Worm (Caenorhabditis elegans) whole organism, L4 larva: ENCODE data around the gene Y77E11A.23.
A peak's percentile ranks its signal among the peaks of the same experiment; 100 is the strongest.

Experiments used
- F37D6.2 ChIP-seq: sonication (generic microtip); optimal IDR thresholded peaks from 2 replicates; lab custom pipeline; 2016; ENCODE audit warnings: mild to moderate bottlenecking, missing genetic modification characterization, missing compliant biosample characterization
- Y105C5A.15 ChIP-seq: fragments of 200-800 bp; sonication (Bioruptor generic); IDR thresholded peaks from 2 replicates; pipeline ENCODE4 v1.3.6; 2022; ENCODE audit warnings: missing genetic modification characterization, missing compliant biosample characterization
- ZK546.5 ChIP-seq, 2 experiments: sonication (generic microtip); optimal IDR thresholded peaks; 2 replicates each; lab custom pipeline; 2017; ENCODE audit warnings: missing biosample characterization in 2 of 2, missing genetic modification characterization in 2 of 2
- aha-1 ChIP-seq: fragments of 150-350 bp; peaks from one replicate; lab custom pipeline; 2014; ENCODE audit warnings: missing biosample characterization, missing genetic modification characterization
- arid-1 ChIP-seq: fragments of 200-800 bp; sonication (Bioruptor generic); conservative IDR thresholded peaks from 2 replicates; pipeline ENCODE4 v1.3.6; 2022; ENCODE audit warnings: missing genetic modification reagents, missing genetic modification characterization, missing compliant biosample characterization
- attf-4 ChIP-seq: sonication (generic microtip); optimal IDR thresholded peaks from 3 replicates; lab custom pipeline; 2017; ENCODE audit warnings: missing biosample characterization, missing genetic modification characterization
- ceh-44 ChIP-seq: fragments of 200-800 bp; sonication (Bioruptor generic); IDR thresholded peaks from 2 replicates; pipeline ENCODE4 v1.3.6; 2022; ENCODE audit warnings: missing genetic modification reagents, missing genetic modification characterization, missing compliant biosample characterization
- ceh-82 ChIP-seq: sonication (generic microtip); optimal IDR thresholded peaks from 2 replicates; lab custom pipeline; 2017; ENCODE audit warnings: missing biosample characterization, missing genetic modification characterization
- daf-16 ChIP-seq, 3 experiments: sonication (generic microtip); optimal IDR thresholded peaks; 2 replicates each; lab custom pipeline; 2016 to 2017; ENCODE audit warnings: missing genetic modification characterization in 3 of 3, missing genetic modification reagents in 3 of 3, mild to moderate bottlenecking in 2 of 3, missing compliant biosample characterization in 2 of 3, missing biosample characterization in 1 of 3, moderate library complexity in 1 of 3
- daf-8 ChIP-seq: fragments of 200-800 bp; sonication (Bioruptor generic); IDR thresholded peaks from 2 replicates; pipeline ENCODE4 v1.3.6; 2022; ENCODE audit warnings: missing genetic modification characterization, missing compliant biosample characterization
- dmd-6 ChIP-seq: fragments of 200-800 bp; sonication (Bioruptor generic); IDR thresholded peaks from 2 replicates; pipeline ENCODE4 v1.3.6; 2022; ENCODE audit warnings: missing genetic modification reagents, missing genetic modification characterization, missing compliant biosample characterization
- dpl-1 ChIP-seq: fragments of 150-350 bp; optimal IDR thresholded peaks from 2 replicates; lab custom pipeline; 2014; ENCODE audit warnings: missing biosample characterization, missing genetic modification reagents, missing genetic modification characterization
- dve-1 ChIP-seq: sonication (generic microtip); optimal IDR thresholded peaks from 2 replicates; lab custom pipeline; 2017; ENCODE audit warnings: antibody characterized with exemption, mild to moderate bottlenecking, missing genetic modification characterization, missing compliant biosample characterization; ENCODE audit not compliant: insufficient read depth
- egl-43 ChIP-seq: fragments of 200-800 bp; sonication (Bioruptor generic); IDR thresholded peaks from 2 replicates; pipeline ENCODE4 v1.3.6; 2022; ENCODE audit warnings: missing genetic modification reagents, missing genetic modification characterization, missing compliant biosample characterization
- hlh-11 ChIP-seq: fragments of 200-800 bp; sonication (Bioruptor generic); optimal IDR thresholded peaks from 2 replicates; lab custom pipeline; 2018; ENCODE audit warnings: mild to moderate bottlenecking, missing genetic modification characterization, missing compliant biosample characterization
- hlh-30 ChIP-seq: sonication (generic microtip); optimal IDR thresholded peaks from 2 replicates; lab custom pipeline; 2017; ENCODE audit warnings: antibody characterized with exemption, mild to moderate bottlenecking, missing genetic modification characterization, missing compliant biosample characterization; ENCODE audit not compliant: insufficient read depth
- lin-13 ChIP-seq: fragments of 150-350 bp; optimal IDR thresholded peaks from 2 replicates; lab custom pipeline; 2014; ENCODE audit warnings: missing biosample characterization, missing genetic modification reagents, missing genetic modification characterization
- lin-38 ChIP-seq: fragments of 200-800 bp; sonication (Bioruptor generic); IDR thresholded peaks from 2 replicates; pipeline ENCODE4 v1.3.6; 2022; ENCODE audit warnings: missing genetic modification reagents, missing genetic modification characterization, missing compliant biosample characterization
- lin-39 ChIP-seq: fragments of 150-350 bp; optimal IDR thresholded peaks from 2 replicates; lab custom pipeline; 2014; ENCODE audit warnings: missing biosample characterization, missing genetic modification reagents, missing genetic modification characterization
- lir-3 ChIP-seq: sonication (generic microtip); optimal IDR thresholded peaks from 2 replicates; lab custom pipeline; 2016; ENCODE audit warnings: mild to moderate bottlenecking, missing genetic modification characterization, missing compliant biosample characterization
- lsy-2 ChIP-seq, 2 experiments: fragments of 150-350 bp in 1 of 2; sonication (generic microtip) in 1 of 2; optimal IDR thresholded peaks; 2 replicates each; lab custom pipeline; 2014 to 2017; ENCODE audit warnings: missing biosample characterization in 2 of 2, missing genetic modification characterization in 2 of 2
- madf-9 ChIP-seq: fragments of 200-800 bp; sonication (Bioruptor generic); conservative IDR thresholded peaks from 2 replicates; pipeline ENCODE4 v1.3.6; 2022; ENCODE audit warnings: missing genetic modification reagents, missing genetic modification characterization, missing compliant biosample characterization
- mdl-1 ChIP-seq, 2 experiments: fragments of 150-350 bp in 1 of 2; sonication (generic microtip) in 1 of 2; optimal IDR thresholded peaks; 2 replicates each; lab custom pipeline; 2014 to 2017; ENCODE audit warnings: missing biosample characterization in 2 of 2, missing genetic modification characterization in 2 of 2
- mdt-29 ChIP-seq: fragments of 200-800 bp; sonication (Bioruptor generic); IDR thresholded peaks from 2 replicates; pipeline ENCODE4 v1.3.6; 2022; ENCODE audit warnings: missing genetic modification reagents, missing genetic modification characterization, missing compliant biosample characterization
- mep-1 ChIP-seq: fragments of 150-350 bp; sonication (generic microtip); optimal IDR thresholded peaks from 3 replicates; lab custom pipeline; 2014; ENCODE audit warnings: missing biosample characterization, missing genetic modification characterization
- mes-2 ChIP-seq: sonication (generic microtip); optimal IDR thresholded peaks from 2 replicates; lab custom pipeline; 2016; ENCODE audit warnings: missing genotype, mild to moderate bottlenecking, missing genetic modification characterization, missing compliant biosample characterization; ENCODE audit not compliant: poor library complexity, severe bottlenecking
- mxl-2 ChIP-seq: fragments of 200-800 bp; sonication (Bioruptor generic); conservative IDR thresholded peaks from 2 replicates; pipeline ENCODE4 v1.3.6; 2022; ENCODE audit warnings: missing genetic modification reagents, missing genetic modification characterization, missing compliant biosample characterization
- mxl-3 ChIP-seq: fragments of 200-800 bp; sonication (Bioruptor generic); optimal IDR thresholded peaks from 2 replicates; lab custom pipeline; 2018; ENCODE audit warnings: mild to moderate bottlenecking, missing genetic modification characterization, missing compliant biosample characterization
- nhr-102 ChIP-seq: sonication (generic microtip); optimal IDR thresholded peaks from 2 replicates; lab custom pipeline; 2016; ENCODE audit warnings: mild to moderate bottlenecking, missing genetic modification characterization, moderate library complexity, missing compliant biosample characterization
- nhr-25 ChIP-seq: sonication (generic microtip); optimal IDR thresholded peaks from 2 replicates; lab custom pipeline; 2017; ENCODE audit warnings: missing genetic modification characterization, mild to moderate bottlenecking, missing compliant biosample characterization, antibody characterized with exemption, moderate library complexity, borderline replicate concordance; ENCODE audit not compliant: insufficient read depth
- nhr-28 ChIP-seq: fragments of 150-350 bp; optimal IDR thresholded peaks from 2 replicates; lab custom pipeline; 2014; ENCODE audit warnings: missing biosample characterization, missing genetic modification characterization
- nhr-42 ChIP-seq: fragments of 200-800 bp; sonication (Bioruptor generic); IDR thresholded peaks from 2 replicates; pipeline ENCODE4 v1.3.6; 2022; ENCODE audit warnings: missing genetic modification characterization, missing compliant biosample characterization
- nhr-6 ChIP-seq: fragments of 150-350 bp; optimal IDR thresholded peaks from 2 replicates; lab custom pipeline; 2014; ENCODE audit warnings: missing biosample characterization, missing genetic modification characterization
- nhr-77 ChIP-seq: fragments of 150-350 bp; optimal IDR thresholded peaks from 2 replicates; lab custom pipeline; 2014; ENCODE audit warnings: missing biosample characterization, missing genetic modification characterization
- pha-4 ChIP-seq, 2 experiments: fragments of 150-350 bp in 1 of 2; fragments of 200-800 bp in 1 of 2; sonication (Bioruptor generic) in 1 of 2; IDR thresholded peaks in 1 of 2; optimal IDR thresholded peaks in 1 of 2; 2 replicates each; pipeline versions ENCODE4 v1.3.6 to Lab custom; 2014 to 2022; ENCODE audit warnings: missing genetic modification characterization in 2 of 2, missing genetic modification reagents in 2 of 2, missing biosample characterization in 1 of 2, missing compliant biosample characterization in 1 of 2
- pqm-1 ChIP-seq: sonication (generic microtip); optimal IDR thresholded peaks from 2 replicates; lab custom pipeline; 2017; ENCODE audit warnings: missing biosample characterization, missing genetic modification characterization
- set-16 ChIP-seq: fragments of 200-800 bp; sonication (Bioruptor generic); IDR thresholded peaks from 2 replicates; pipeline ENCODE4 v1.3.6; 2022; ENCODE audit warnings: missing genetic modification reagents, missing genetic modification characterization, missing compliant biosample characterization
- skn-1 ChIP-seq: fragments of 150-350 bp; optimal IDR thresholded peaks from 2 replicates; lab custom pipeline; 2014; ENCODE audit warnings: missing biosample characterization, missing genetic modification characterization
- snpc-4 ChIP-seq: fragments of 150-350 bp; optimal IDR thresholded peaks from 2 replicates; lab custom pipeline; 2014; ENCODE audit warnings: missing biosample characterization, missing genetic modification characterization
- spr-3 ChIP-seq: fragments of 200-800 bp; sonication (Bioruptor generic); optimal IDR thresholded peaks from 2 replicates; lab custom pipeline; 2018; ENCODE audit warnings: mild to moderate bottlenecking, missing genetic modification characterization, missing compliant biosample characterization
- unc-62 ChIP-seq, 3 experiments: fragments of 150-350 bp in 1 of 3; sonication (generic microtip); optimal IDR thresholded peaks in 2 of 3; peaks in 1 of 3; 1 replicate in 1 of 3; 2 replicates in 2 of 3; lab custom pipeline; 2014 to 2017; ENCODE audit warnings: missing biosample characterization in 3 of 3, missing genetic modification characterization in 3 of 3, missing genetic modification reagents in 3 of 3, missing genotype in 1 of 3
- zfp-3 ChIP-seq: fragments of 200-800 bp; sonication (Bioruptor generic); conservative IDR thresholded peaks from 2 replicates; pipeline ENCODE4 v1.3.6; 2022; ENCODE audit warnings: missing genetic modification reagents, missing genetic modification characterization, missing compliant biosample characterization

Y77E11A.23 gene

ce11 chrIV:1459419-1459818 lies 29.3 kb upstream of the Y77E11A.23 start (continued):
- 0 out of 2 replicates have a peak, but pooled peaks have one; percentile 8 for TF ChIP-seq mxl-2 (GFP tag; lab: Robert Waterston, UW)
- 0 out of 2 replicates have a peak, but pooled peaks have one; percentile 14 for TF ChIP-seq dmd-6
- TF ChIP-seq lin-39: no peak
- no peak for TF ChIP-seq attf-4
- no peak for TF ChIP-seq nhr-42
- peak; percentile 75 for TF ChIP-seq zfp-3
- TF ChIP-seq Y105C5A.15 (GFP tag; lab: Robert Waterston, UW): 0 out of 2 replicates have a peak, but pooled peaks have one; percentile 35
- TF ChIP-seq mep-1 (tag; lab: Kevin White, UChicago): peak; percentile 18
- TF ChIP-seq spr-3 (GFP tag; lab: Kevin White, UChicago): no peak
- TF ChIP-seq ZK546.5 (tag; optimal IDR thresholded peaks at IDR 0.05; lab: Kevin White, UChicago): no peak
- TF ChIP-seq lin-13: peak; percentile 63
- 0 out of 2 replicates have a peak, but pooled peaks have one; percentile 36 for TF ChIP-seq mdt-29 (GFP tag; lab: Robert Waterston, UW)
- TF ChIP-seq dve-1 (tag; lab: Kevin White, UChicago): peak; percentile 16
- no peak for TF ChIP-seq ceh-44
- no peak for TF ChIP-seq daf-8 (GFP tag; lab: Robert Waterston, UW)

ce11 chrIV:1458192-1458591 lies 28.0 kb upstream of the Y77E11A.23 start:
- TF ChIP-seq set-16 (GFP tag; lab: Robert Waterston, UW) (peak; percentile 56), lir-3 (tag; lab: Kevin White, UChicago) (no peak), unc-62 (GFP tag; optimal IDR thresholded peaks at IDR 0.05 in 1 of 2; lab: Kevin White, UChicago) (peak in 1 of 2 experiments; percentile 86), unc-62 (tag; optimal IDR thresholded peaks at IDR 0.05; lab: Kevin White, UChicago) (no peak), aha-1 (tag; lab: Kevin White, UChicago) (peak; percentile 83), egl-43 (0 out of 2 replicates have a peak, but pooled peaks have one; percentile 18)

- TF ChIP-seq mxl-3 (GFP tag; lab: Kevin White, UChicago) (no peak), skn-1 (no peak), aha-1 (tag; lab: Kevin White, UChicago) (peak; percentile 16), pha-4 (GFP tag; IDR thresholded peaks at IDR 0.05; lab: Robert Waterston, UW) (0 out of 2 replicates have a peak, but pooled peaks have one; percentile 3), pha-4 (tag; optimal IDR thresholded peaks at IDR 0.05; lab: Kevin White, UChicago) (no peak), mep-1 (tag; lab: Kevin White, UChicago) (peak; percentile 10), lsy-2 (tag; optimal IDR thresholded peaks at IDR 0.05; lab: Kevin White, UChicago) (no peak), madf-9 (0 out of 2 replicates have a peak, but pooled peaks have one; percentile 3), set-16 (GFP tag; lab: Robert Waterston, UW) (0 out of 2 replicates have a peak, but pooled peaks have one; percentile 30), dve-1 (tag; lab: Kevin White, UChicago) (no peak), nhr-42 (no peak), nhr-102 (no peak)
- TF ChIP-seq, all 104 proteins: peak for 5
Observed at ce11 chrIV:1456775-1457174, 26.6 kb upstream of the Y77E11A.23 start, which contains the start of gene nadk-1. nadk-1 (plus strand) TSS chrIV:1457075.

- peak; percentile 26 for TF ChIP-seq nhr-77
- peak; percentile 29 for TF ChIP-seq mes-2 (tag; lab: Kevin White, UChicago)
- TF ChIP-seq pqm-1 (tag; lab: Kevin White, UChicago): peak; percentile 65
- TF ChIP-seq ceh-82 (tag; lab: Kevin White, UChicago): no peak
- TF ChIP-seq hlh-30: peak; percentile 73
- peak; percentile 21 for TF ChIP-seq mep-1 (tag; lab: Kevin White, UChicago)
- no peak for TF ChIP-seq F37D6.2 (tag; lab: Kevin White, UChicago)
- no peak for TF ChIP-seq nhr-25 (tag; lab: Kevin White, UChicago)
- no peak for TF ChIP-seq dpl-1
- TF ChIP-seq nhr-6 (tag; lab: Kevin White, UChicago): peak; percentile 73
- TF ChIP-seq dmd-6: peak; percentile 77
- peak; percentile 60 for TF ChIP-seq mxl-2 (GFP tag; lab: Robert Waterston, UW)
- peak; percentile 56 for TF ChIP-seq mxl-3 (GFP tag; lab: Kevin White, UChicago)
- peak in 1 of 2 experiments; percentile 41 for TF ChIP-seq mdl-1 (tag; optimal IDR thresholded peaks at IDR 0.05; lab: Kevin White, UChicago)
- TF ChIP-seq arid-1 (GFP tag; lab: Robert Waterston, UW): 0 out of 2 replicates have a peak, but pooled peaks have one; percentile 35
- TF ChIP-seq daf-16 (GFP tag; optimal IDR thresholded peaks at IDR 0.05; lab: Kevin White, UChicago): no peak
- TF ChIP-seq daf-16 (tag; optimal IDR thresholded peaks at IDR 0.05; lab: Kevin White, UChicago): peak; percentile 56
- TF ChIP-seq snpc-4: no peak
- TF ChIP-seq hlh-11 (tag; lab: Kevin White, UChicago): peak; percentile 78
- peak; percentile 71 for TF ChIP-seq dve-1 (tag; lab: Kevin White, UChicago)
- TF ChIP-seq lin-38 (GFP tag; lab: Robert Waterston, UW): peak; percentile 31; the same call in 1 of the 2 replicates
- peak; percentile 87 for TF ChIP-seq nhr-28 (tag; lab: Kevin White, UChicago)
- 0 out of 2 replicates have a peak, but pooled peaks have one; percentile 43 for TF ChIP-seq egl-43
Observed at ce11 chrIV:1455006-1455405, 24.8 kb upstream of the Y77E11A.23 start.
